Fruit fly (Drosophila melanogaster): ENCODE data around the gene eIF4EHP.

The eIF4EHP gene

dm6 chr3R:24031825-24032523 lies 76.8 kb downstream of the eIF4EHP start, which contains the start of the genes KrT95D and Mettl3 (continued):
- TF ChIP-seq amos (GFP tag; IDR thresholded peaks at IDR 0.05; ENCODE audit: partially characterized antibody) (peak; percentile 35), Jarid2 (GFP tag; optimal IDR thresholded peaks at IDR 0.05) (no peak), CG10543 (GFP tag; optimal IDR thresholded peaks at IDR 0.05) (peak; percentile 12), E2f1 (GFP tag; IDR thresholded peaks at IDR 0.05) (no peak), Lhr (GFP tag; optimal IDR thresholded peaks at IDR 0.05) (peak; percentile 87), CG15073 (GFP tag; optimal IDR thresholded peaks at IDR 0.05) (no peak), CG9797 (GFP tag; optimal IDR thresholded peaks at IDR 0.05) (peak; percentile 96), Nf-YC (tag; optimal IDR thresholded peaks at IDR 0.05) (peak; percentile 27), Spps (tag; optimal IDR thresholded peaks at IDR 0.05) (no peak), sqz (GFP tag; optimal IDR thresholded peaks at IDR 0.05) (peak; percentile 99), Max (GFP tag; optimal IDR thresholded peaks at IDR 0.05) (peak; percentile 46), CG1233 (GFP tag; optimal IDR thresholded peaks at IDR 0.05) (peak; percentile 5), lbe (GFP tag; optimal IDR thresholded peaks at IDR 0.05) (peak; percentile 63), CG2116 (GFP tag; optimal IDR thresholded peaks at IDR 0.05) (peak; percentile 62), fd102C (GFP tag; optimal IDR thresholded peaks at IDR 0.05) (no peak), CG31441 (GFP tag; IDR thresholded peaks at IDR 0.05) (no peak), bowl (GFP tag; IDR thresholded peaks at IDR 0.05) (no peak), knrl (GFP tag; IDR thresholded peaks at IDR 0.05; ENCODE audit: partially characterized antibody) (peak; percentile 43; the same call in 1 of the 3 replicates), lilli (GFP tag; optimal IDR thresholded peaks at IDR 0.05) (peak; percentile 15), pho (GFP tag; optimal IDR thresholded peaks at IDR 0.05) (peak; percentile 14), Abd-B (GFP tag; optimal IDR thresholded peaks at IDR 0.05) (peak; percentile 20), CG4617 (GFP tag; optimal IDR thresholded peaks at IDR 0.05; ENCODE audit: borderline replicate concordance) (no peak), fd64A (GFP tag; optimal IDR thresholded peaks at IDR 0.05) (no peak), stwl (tag; optimal IDR thresholded peaks at IDR 0.05) (peak; percentile 93), HmgZ (tag; optimal IDR thresholded peaks at IDR 0.05) (peak; percentile 35), nmo (GFP tag; optimal IDR thresholded peaks at IDR 0.05) (peak; percentile 60), CG12659 (GFP tag; optimal IDR thresholded peaks at IDR 0.05) (peak; percentile 83), kah (GFP tag; optimal IDR thresholded peaks at IDR 0.05) (peak; percentile 18), CG15696 (tag; optimal IDR thresholded peaks at IDR 0.05) (peak; percentile 8), CG34422 (GFP tag; IDR thresholded peaks at IDR 0.05) (peak; percentile 77; the same call in 1 of the 3 replicates), CG10431 (GFP tag; optimal IDR thresholded peaks at IDR 0.05) (no peak), E2f2 (GFP tag; IDR thresholded peaks at IDR 0.05) (peak; percentile 56), CG13287 (GFP tag; IDR thresholded peaks at IDR 0.05; ENCODE audit: partially characterized antibody) (peak; percentile 49), CG2120 (GFP tag; optimal IDR thresholded peaks at IDR 0.05) (peak; percentile 30), Antp (GFP tag; optimal IDR thresholded peaks at IDR 0.05) (no peak), CG3847 (GFP tag; IDR thresholded peaks at IDR 0.05) (peak; percentile 30; the same call in 1 of the 2 replicates), CG16813 (GFP tag; IDR thresholded peaks at IDR 0.05; ENCODE audit: partially characterized antibody) (peak; percentile 24; the same call in 2 of the 3 replicates), Dp (GFP tag; optimal IDR thresholded peaks at IDR 0.05) (peak; percentile 45), CG4328 (GFP tag; optimal IDR thresholded peaks at IDR 0.05) (no peak), Dip3 (GFP tag; optimal IDR thresholded peaks at IDR 0.05) (peak; percentile 34), TFAM (GFP tag; optimal IDR thresholded peaks at IDR 0.05) (no peak), trh (GFP tag; optimal IDR thresholded peaks at IDR 0.05) (no peak), maf-S (GFP tag; optimal IDR thresholded peaks at IDR 0.05) (peak; percentile 36), CG3065 (GFP tag; optimal IDR thresholded peaks at IDR 0.05) (peak; percentile 7), CG17359 (tag; optimal IDR thresholded peaks at IDR 0.05) (peak; percentile 23), sna (GFP tag; IDR thresholded peaks at IDR 0.05; ENCODE audit: partially characterized antibody) (0 out of 2 replicates have a peak, but pooled peaks have one; percentile 11), CG8944 (GFP tag; optimal IDR thresholded peaks at IDR 0.05) (no peak), CG8924 (tag; optimal IDR thresholded peaks at IDR 0.05) (peak; percentile 37)
